Fruit fly (Drosophila melanogaster) whole organism, prepupa: ENCODE measurements around the gene sphe.

Experiments used
- CG15336 ChIP-seq: fragments of 200-800 bp; sonication (Bioruptor generic); IDR thresholded peaks from 2 replicates; pipeline ENCODE4 v1.3.6; 2022; ENCODE audit warnings: missing biosample characterization, missing genetic modification characterization
- CG16779 ChIP-seq: fragments of 200-800 bp; sonication (Bioruptor generic); optimal IDR thresholded peaks from 3 replicates; lab custom pipeline; 2017; ENCODE audit warnings: missing biosample characterization, mild to moderate bottlenecking, missing genetic modification characterization
- CG34406 ChIP-seq: fragments of 200-800 bp; sonication (Bioruptor generic); optimal IDR thresholded peaks from 3 replicates; lab custom pipeline; 2016; ENCODE audit warnings: missing biosample characterization, missing genetic modification characterization
- CG4318 ChIP-seq: fragments of 200-800 bp; sonication (Bioruptor generic); optimal IDR thresholded peaks from 3 replicates; lab custom pipeline; 2017; ENCODE audit warnings: missing biosample characterization, mild to moderate bottlenecking, missing genetic modification characterization
- CG7368 ChIP-seq: fragments of 200-800 bp; sonication (Bioruptor generic); optimal IDR thresholded peaks from 3 replicates; lab custom pipeline; 2016; ENCODE audit warnings: missing biosample characterization, missing genetic modification characterization
- Hr38 ChIP-seq: sonication (Bioruptor generic); optimal IDR thresholded peaks from 2 replicates; lab custom pipeline; 2016; ENCODE audit warnings: missing biosample characterization, missing genetic modification characterization
- Lpt ChIP-seq: fragments of 200-800 bp; sonication (Bioruptor generic); optimal IDR thresholded peaks from 3 replicates; lab custom pipeline; 2016; ENCODE audit warnings: missing biosample characterization, missing genetic modification characterization
- Smox ChIP-seq: fragments of 200-800 bp; sonication (Bioruptor generic); optimal IDR thresholded peaks from 3 replicates; lab custom pipeline; 2016; ENCODE audit warnings: missing biosample characterization, missing genetic modification characterization
- esn ChIP-seq: fragments of 200-800 bp; sonication (Bioruptor generic); optimal IDR thresholded peaks from 2 replicates; lab custom pipeline; 2016; ENCODE audit warnings: missing biosample characterization, mild to moderate bottlenecking, missing genetic modification characterization, moderate library complexity
- salr ChIP-seq, 2 experiments: fragments of 200-800 bp; sonication (Bioruptor generic); optimal IDR thresholded peaks; 3 replicates each; lab custom pipeline; 2016 to 2018; ENCODE audit warnings: missing biosample characterization in 2 of 2, missing genetic modification characterization in 2 of 2, mild to moderate bottlenecking in 1 of 2
- ss ChIP-seq, 2 experiments: fragments of 200-800 bp; sonication (Bioruptor generic); optimal IDR thresholded peaks; 2 replicates in 1 of 2; 3 replicates in 1 of 2; lab custom pipeline; 2017 to 2018; ENCODE audit warnings: mild to moderate bottlenecking in 2 of 2, missing biosample characterization in 2 of 2, missing genetic modification characterization in 2 of 2, moderate library complexity in 1 of 2
- vri ChIP-seq: fragments of 200-800 bp; sonication (Bioruptor generic); optimal IDR thresholded peaks from 3 replicates; lab custom pipeline; 2016; ENCODE audit warnings: missing biosample characterization, mild to moderate bottlenecking, missing genetic modification characterization

DNA sequence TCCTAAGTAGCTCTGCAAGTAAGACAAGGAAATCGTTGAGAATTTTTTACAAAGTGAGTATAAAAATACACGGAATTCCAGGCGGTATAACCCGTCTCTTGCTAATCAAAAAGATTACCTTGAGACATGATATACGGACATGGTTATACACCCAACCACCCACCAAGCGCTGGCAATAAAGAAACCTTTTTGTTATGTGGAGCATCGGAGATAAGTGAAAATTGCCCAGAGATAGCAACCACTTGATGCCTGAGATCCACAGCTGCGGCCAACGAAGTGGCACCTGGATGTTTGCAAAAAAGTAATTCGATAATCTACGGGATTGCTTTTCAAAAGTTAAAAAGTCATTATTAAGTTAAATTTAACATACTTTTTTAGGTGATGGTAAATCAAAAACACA, 44.2 kb upstream of the sphe start:
- no peak for TF ChIP-seq CG4318 (GFP tag; lab: Kevin White, UChicago)
- no peak for TF ChIP-seq esn (GFP tag; lab: Kevin White, UChicago)
- TF ChIP-seq ss (GFP tag; optimal IDR thresholded peaks at IDR 0.05; lab: Kevin White, UChicago) = no peak
- no peak for TF ChIP-seq CG7368 (GFP tag; lab: Kevin White, UChicago)
- TF ChIP-seq Lpt (GFP tag; lab: Kevin White, UChicago) = no peak
- no peak for TF ChIP-seq Smox (GFP tag; lab: Kevin White, UChicago)
- no peak for TF ChIP-seq CG16779 (tag; lab: Kevin White, UChicago)
- TF ChIP-seq Hr38 (GFP tag; lab: Kevin White, UChicago) = no peak
- TF ChIP-seq CG15336 (GFP tag; lab: Robert Waterston, UW) = no peak
- TF ChIP-seq vri (GFP tag; lab: Kevin White, UChicago) = no peak
- TF ChIP-seq salr (GFP tag; optimal IDR thresholded peaks at IDR 0.05; lab: Kevin White, UChicago) = no peak
- TF ChIP-seq CG34406 (GFP tag; lab: Kevin White, UChicago) = no peak
